Worm (Caenorhabditis elegans): Measurements from ENCODE around the gene mcm-3.

Gene mcm-3

ce11 chrV:15082291-15082690 is 22.9 kb upstream of the mcm-3 start, which contains the start of the genes C01G10.10 and C01G10.9 (continued):
- TF ChIP-seq dsc-1 (tag; optimal IDR thresholded peaks at IDR 0.05), result peak; percentile 90

ce11 chrV:15078560-15078959 is 19.2 kb upstream of the mcm-3 start:
- TF ChIP-seq hpl-2 (GFP tag; optimal IDR thresholded peaks at IDR 0.05) (no peak), blmp-1 (tag; optimal IDR thresholded peaks at IDR 0.05) (peak; percentile 66), dsc-1 (tag; optimal IDR thresholded peaks at IDR 0.05) (peak; percentile 64)

ce11 chrV:15074907-15075306 is 15.5 kb upstream of the mcm-3 start:
- TF ChIP-seq lsy-2 (tag; optimal IDR thresholded peaks at IDR 0.05), result peak in 1 of 2 experiments; percentile 36
- peak in 1 of 3 experiments; percentile 7 for TF ChIP-seq dpl-1 (GFP tag; optimal IDR thresholded peaks at IDR 0.05)
- TF ChIP-seq mep-1 (tag; optimal IDR thresholded peaks at IDR 0.05), result peak; percentile 17
- TF ChIP-seq alr-1 (tag; optimal IDR thresholded peaks at IDR 0.05; ENCODE audit: borderline replicate concordance), result no peak
- TF ChIP-seq lin-35 (GFP tag; optimal IDR thresholded peaks at IDR 0.05), result peak in 1 of 2 experiments; percentile 11
- TF ChIP-seq rnt-1 (tag; optimal IDR thresholded peaks at IDR 0.05), result peak; percentile 23
- TF ChIP-seq efl-1 (optimal IDR thresholded peaks at IDR 0.05), result peak; percentile 12 to 24
- peak in 1 of 2 experiments; percentile 11 for TF ChIP-seq efl-1 (GFP tag; optimal IDR thresholded peaks at IDR 0.05 in 1 of 2)
- peak in 2 of 3 experiments; percentile 16 to 48 for TF ChIP-seq ceh-82 (tag; optimal IDR thresholded peaks at IDR 0.05)
- TF ChIP-seq fkh-10 (GFP tag; optimal IDR thresholded peaks at IDR 0.05), result peak; percentile 23
- no peak for TF ChIP-seq zip-4 (GFP tag; optimal IDR thresholded peaks at IDR 0.05)
- no peak for TF ChIP-seq pqm-1 (tag; optimal IDR thresholded peaks at IDR 0.05)
- peak; percentile 68 for TF ChIP-seq lin-14 (GFP tag; optimal IDR thresholded peaks at IDR 0.05)
- TF ChIP-seq nhr-47 (tag; optimal IDR thresholded peaks at IDR 0.05), result peak; percentile 11
- no peak for TF ChIP-seq snu-23 (GFP tag; optimal IDR thresholded peaks at IDR 0.05)

- TF ChIP-seq nhr-71 (tag; optimal IDR thresholded peaks at IDR 0.05) (no peak), lin-14 (GFP tag; optimal IDR thresholded peaks at IDR 0.05) (peak; percentile 64)
These were observed 13.3 kb upstream of the mcm-3 start for ce11 chrV:15072738-15073137.

DNA sequence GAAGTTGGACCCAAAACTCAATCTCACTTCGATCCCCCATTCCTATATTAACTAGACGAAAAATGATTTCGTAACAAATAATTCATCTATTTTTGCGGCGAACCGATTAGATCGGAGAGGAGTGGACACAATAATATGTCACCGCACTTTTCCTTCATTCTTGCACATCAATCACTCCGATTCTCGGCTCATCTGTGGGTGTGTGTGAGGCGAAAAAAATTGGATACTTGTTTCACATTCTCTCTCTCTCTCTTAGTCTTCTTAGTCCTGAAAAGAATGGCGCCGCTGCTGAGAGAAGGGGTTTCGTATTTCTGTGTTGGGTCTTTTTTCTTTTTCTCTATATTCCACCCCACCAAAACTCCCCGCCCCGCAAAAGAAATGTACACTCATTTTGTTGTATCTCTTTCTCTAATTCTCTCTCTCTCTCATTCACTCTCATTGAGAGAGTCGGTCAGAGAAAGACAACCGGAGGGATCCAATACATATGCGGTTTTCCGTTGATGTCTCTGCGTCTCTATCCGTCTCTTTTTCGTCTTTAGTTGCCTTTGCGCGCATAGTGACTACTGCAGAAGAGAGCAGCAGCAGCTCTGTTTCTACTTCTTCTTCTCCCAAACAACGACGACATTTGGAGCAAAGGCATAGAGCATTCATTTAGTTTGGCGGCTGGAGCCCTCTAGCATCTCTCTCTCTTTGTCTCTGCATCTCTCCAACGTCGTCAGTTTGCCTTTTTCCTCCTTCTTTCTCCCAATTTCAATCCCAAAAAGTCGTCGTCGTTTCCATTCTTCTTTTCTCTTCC is 11.8 kb upstream of the mcm-3 start, which contains the start of gene unc-76:
TSS of gene unc-76 (plus strand) at position 746 of the 796 bp plus-strand sequence.
- TF ChIP-seq C04F5.9 (tag; optimal IDR thresholded peaks at IDR 0.05), result no peak
- peak; percentile 20 for TF ChIP-seq skn-1 (tag; optimal IDR thresholded peaks at IDR 0.05)
- peak; percentile 49 to 84 (median 70) for TF ChIP-seq ceh-82 (tag; optimal IDR thresholded peaks at IDR 0.05)
- peak; percentile 63 for TF ChIP-seq lin-39 (tag; optimal IDR thresholded peaks at IDR 0.05)
- peak in 1 of 2 experiments; percentile 50 for TF ChIP-seq mdl-1 (tag; optimal IDR thresholded peaks at IDR 0.05)
- no peak for TF ChIP-seq tlp-1 (tag; optimal IDR thresholded peaks at IDR 0.05)
- TF ChIP-seq egl-13 (tag; optimal IDR thresholded peaks at IDR 0.05), result no peak
- TF ChIP-seq nhr-76 (tag; optimal IDR thresholded peaks at IDR 0.05), result no peak
- no peak for TF ChIP-seq Y116A8C.19 (tag; optimal IDR thresholded peaks at IDR 0.05; ENCODE audit: borderline replicate concordance)
- TF ChIP-seq dsc-1 (tag; optimal IDR thresholded peaks at IDR 0.05), result peak; percentile 89
- TF ChIP-seq unc-130 (tag; optimal IDR thresholded peaks at IDR 0.05), result peak; percentile 19
- peak; percentile 56 for TF ChIP-seq fkh-10 (GFP tag; optimal IDR thresholded peaks at IDR 0.05)
- TF ChIP-seq zag-1 (tag; optimal IDR thresholded peaks at IDR 0.05), result peak; percentile 91
- TF ChIP-seq unc-62 (GFP tag; optimal IDR thresholded peaks at IDR 0.05), result no peak
- no peak; the same call in 1 of the 2 replicates for TF ChIP-seq ceh-88 (GFP tag; IDR thresholded peaks at IDR 0.05)
- TF ChIP-seq alr-1 (tag; optimal IDR thresholded peaks at IDR 0.05; ENCODE audit: borderline replicate concordance), result no peak
- peak; percentile 81 for TF ChIP-seq jun-1 (tag; optimal IDR thresholded peaks at IDR 0.05)
- TF ChIP-seq lin-13 (GFP tag; optimal IDR thresholded peaks at IDR 0.05), result peak; percentile 62
- peak; percentile 81 for TF ChIP-seq nhr-19 (GFP tag; conservative IDR thresholded peaks at IDR 0.05)
- peak; percentile 95 for TF ChIP-seq rnt-1 (tag; optimal IDR thresholded peaks at IDR 0.05)
- peak; percentile 68 for TF ChIP-seq isw-1 (GFP tag; IDR thresholded peaks at IDR 0.05)
- no peak for TF ChIP-seq hpl-2 (GFP tag; optimal IDR thresholded peaks at IDR 0.05)
- TF ChIP-seq fkh-8 (tag; optimal IDR thresholded peaks at IDR 0.05), result peak; percentile 95
- peak; percentile 92 for TF ChIP-seq mep-1 (tag; optimal IDR thresholded peaks at IDR 0.05)
- peak; percentile 76 to 87 for TF ChIP-seq lsy-2 (tag; optimal IDR thresholded peaks at IDR 0.05)
- peak; percentile 29 for TF ChIP-seq lin-15B (tag; optimal IDR thresholded peaks at IDR 0.05)
- peak; percentile 81 for TF ChIP-seq lir-3 (tag; optimal IDR thresholded peaks at IDR 0.05; ENCODE audit: poor library complexity)
- TF ChIP-seq dpl-1 (GFP tag; optimal IDR thresholded peaks at IDR 0.05), result peak; percentile 49 to 59 (median 57)
- peak; percentile 36 for TF ChIP-seq blmp-1 (tag; optimal IDR thresholded peaks at IDR 0.05)
- TF ChIP-seq egl-27 (tag; optimal IDR thresholded peaks at IDR 0.05), result peak; percentile 58 to 76
- peak; percentile 80 for TF ChIP-seq xbp-1 (tag; optimal IDR thresholded peaks at IDR 0.05)
- TF ChIP-seq mab-9 (GFP tag; IDR thresholded peaks at IDR 0.05), result peak; percentile 74

Data from whole organism, L1 larva.